Worm (Caenorhabditis elegans) whole organism, L3 larva: ENCODE data around the gene Y38F2AR.12.
A peak's percentile ranks its signal among the peaks of the same experiment; 100 is the strongest.

Experiments
- R02D3.7 ChIP-seq: fragments of 150-350 bp; optimal IDR thresholded peaks from 2 replicates; lab custom pipeline; 2014; ENCODE audit warnings: missing biosample characterization, missing genetic modification characterization
- ZK546.5 ChIP-seq: sonication (generic microtip); optimal IDR thresholded peaks from 2 replicates; lab custom pipeline; 2017; ENCODE audit warnings: missing biosample characterization, missing genetic modification characterization
- aly-2 ChIP-seq: fragments of 150-350 bp; optimal IDR thresholded peaks from 2 replicates; lab custom pipeline; 2014; ENCODE audit warnings: missing biosample characterization, missing genetic modification characterization
- ama-1 ChIP-seq: fragments of 150-350 bp; optimal IDR thresholded peaks from 2 replicates; lab custom pipeline; 2018
- ceh-16 ChIP-seq: sonication (generic microtip); optimal IDR thresholded peaks from 2 replicates; lab custom pipeline; 2017; ENCODE audit warnings: missing biosample characterization, missing genetic modification characterization
- ceh-28 ChIP-seq: fragments of 150-350 bp; optimal IDR thresholded peaks from 2 replicates; lab custom pipeline; 2014; ENCODE audit warnings: missing biosample characterization, missing genetic modification reagents, missing genetic modification characterization
- ceh-82 ChIP-seq: fragments of 150-350 bp; optimal IDR thresholded peaks from 2 replicates; lab custom pipeline; 2014; ENCODE audit warnings: missing biosample characterization, missing genetic modification characterization
- ceh-9 ChIP-seq: sonication (generic microtip); optimal IDR thresholded peaks from 2 replicates; lab custom pipeline; 2018; ENCODE audit warnings: missing biosample characterization, missing genetic modification characterization
- daf-12 ChIP-seq: fragments of 150-350 bp; optimal IDR thresholded peaks from 2 replicates; lab custom pipeline; 2014; ENCODE audit warnings: missing biosample characterization, missing genetic modification reagents, missing genetic modification characterization
- egl-27 ChIP-seq: sonication (generic microtip); optimal IDR thresholded peaks from 4 replicates; lab custom pipeline; 2017; ENCODE audit warnings: missing biosample characterization, missing genetic modification reagents, missing genetic modification characterization
- egl-5 ChIP-seq: fragments of 150-350 bp; optimal IDR thresholded peaks from 2 replicates; lab custom pipeline; 2017; ENCODE audit warnings: missing biosample characterization, missing genetic modification reagents, missing genetic modification characterization, inconsistent platforms
- elt-1 ChIP-seq: fragments of 150-350 bp; optimal IDR thresholded peaks from 2 replicates; lab custom pipeline; 2014; ENCODE audit warnings: missing biosample characterization, missing genetic modification characterization
- elt-2 ChIP-seq: sonication (generic microtip); optimal IDR thresholded peaks from 2 replicates; lab custom pipeline; 2016; ENCODE audit warnings: missing genetic modification reagents, mild to moderate bottlenecking, missing genetic modification characterization, missing compliant biosample characterization
- elt-3 ChIP-seq, 3 experiments: fragments of 150-350 bp in 1 of 3; sonication (generic microtip) in 2 of 3; optimal IDR thresholded peaks; 2 replicates in 2 of 3; 4 replicates in 1 of 3; lab custom pipeline; 2014 to 2017; ENCODE audit warnings: missing biosample characterization in 3 of 3, missing genetic modification characterization in 3 of 3
- eor-1 ChIP-seq, 2 experiments: fragments of 150-350 bp; optimal IDR thresholded peaks; 2 replicates each; lab custom pipeline; 2014 to 2018; ENCODE audit warnings: missing biosample characterization in 2 of 2, missing genetic modification characterization in 2 of 2
- fkh-10 ChIP-seq: sonication (generic microtip); optimal IDR thresholded peaks from 2 replicates; lab custom pipeline; 2017; ENCODE audit warnings: missing biosample characterization, missing genetic modification reagents, missing genetic modification characterization
- fkh-2 ChIP-seq: fragments of 150-350 bp; optimal IDR thresholded peaks from 2 replicates; lab custom pipeline; 2014; ENCODE audit warnings: missing biosample characterization, missing genetic modification reagents, missing genetic modification characterization
- fos-1 ChIP-seq: fragments of 150-350 bp; optimal IDR thresholded peaks from 2 replicates; lab custom pipeline; 2014; ENCODE audit warnings: missing biosample characterization, missing genetic modification characterization
- hmg-11 ChIP-seq: sonication (generic microtip); optimal IDR thresholded peaks from 2 replicates; lab custom pipeline; 2016; ENCODE audit warnings: missing genetic modification characterization, missing compliant biosample characterization
- jun-1 ChIP-seq: fragments of 150-350 bp; optimal IDR thresholded peaks from 2 replicates; lab custom pipeline; 2014; ENCODE audit warnings: missing biosample characterization, missing genetic modification reagents, missing genetic modification characterization
- lin-15B ChIP-seq: fragments of 150-350 bp; optimal IDR thresholded peaks from 2 replicates; lab custom pipeline; 2014; ENCODE audit warnings: missing biosample characterization, missing genetic modification characterization
- lin-39 ChIP-seq: fragments of 150-350 bp; optimal IDR thresholded peaks from 2 replicates; lab custom pipeline; 2018; ENCODE audit warnings: missing biosample characterization, missing genetic modification reagents, missing genetic modification characterization
- lsy-12 ChIP-seq: sonication (generic microtip); optimal IDR thresholded peaks from 2 replicates; lab custom pipeline; 2016; ENCODE audit warnings: mild to moderate bottlenecking, missing genetic modification characterization, missing compliant biosample characterization
- mdl-1 ChIP-seq: fragments of 150-350 bp; optimal IDR thresholded peaks from 2 replicates; lab custom pipeline; 2014; ENCODE audit warnings: missing biosample characterization, missing genetic modification characterization
- mml-1 ChIP-seq: fragments of 150-350 bp; sonication (generic microtip); optimal IDR thresholded peaks from 3 replicates; lab custom pipeline; 2014; ENCODE audit warnings: missing biosample characterization, missing genetic modification characterization
- nfya-1 ChIP-seq: sonication (generic microtip); optimal IDR thresholded peaks from 2 replicates; lab custom pipeline; 2017; ENCODE audit warnings: missing genetic modification characterization, mild to moderate bottlenecking, missing compliant biosample characterization, antibody characterized with exemption, moderate library complexity; ENCODE audit not compliant: insufficient read depth
- nhr-11 ChIP-seq: fragments of 150-350 bp; optimal IDR thresholded peaks from 2 replicates; lab custom pipeline; 2014; ENCODE audit warnings: missing biosample characterization, missing genetic modification characterization
- nhr-12 ChIP-seq: fragments of 150-350 bp; optimal IDR thresholded peaks from 2 replicates; lab custom pipeline; 2014; ENCODE audit warnings: missing biosample characterization, missing genetic modification characterization
- nhr-23 ChIP-seq: fragments of 150-350 bp; optimal IDR thresholded peaks from 2 replicates; lab custom pipeline; 2014; ENCODE audit warnings: missing biosample characterization, missing genetic modification reagents, missing genetic modification characterization
- nhr-237 ChIP-seq: fragments of 150-350 bp; optimal IDR thresholded peaks from 2 replicates; lab custom pipeline; 2014; ENCODE audit warnings: missing biosample characterization, missing genetic modification characterization
- nhr-25 ChIP-seq: sonication (generic microtip); optimal IDR thresholded peaks from 2 replicates; lab custom pipeline; 2017; ENCODE audit warnings: missing biosample characterization, missing genetic modification characterization
- nhr-28 ChIP-seq: fragments of 150-350 bp; optimal IDR thresholded peaks from 2 replicates; lab custom pipeline; 2014; ENCODE audit warnings: missing biosample characterization, missing genetic modification characterization
- nhr-43 ChIP-seq: sonication (generic microtip); optimal IDR thresholded peaks from 2 replicates; lab custom pipeline; 2016; ENCODE audit warnings: mild to moderate bottlenecking, missing genetic modification characterization, missing compliant biosample characterization; ENCODE audit not compliant: poor library complexity, severe bottlenecking
- nhr-67 ChIP-seq: fragments of 150-350 bp; optimal IDR thresholded peaks from 2 replicates; lab custom pipeline; 2014; ENCODE audit warnings: missing biosample characterization, missing genetic modification characterization
- nhr-76 ChIP-seq: fragments of 150-350 bp; sonication (generic microtip); optimal IDR thresholded peaks from 5 replicates; lab custom pipeline; 2014; ENCODE audit warnings: missing biosample characterization, missing genetic modification characterization
- nhr-77 ChIP-seq: fragments of 150-350 bp; optimal IDR thresholded peaks from 2 replicates; lab custom pipeline; 2014; ENCODE audit warnings: missing biosample characterization, missing genetic modification characterization
- pha-4 ChIP-seq: fragments of 150-350 bp; optimal IDR thresholded peaks from 2 replicates; lab custom pipeline; 2014; ENCODE audit warnings: missing biosample characterization, missing genetic modification reagents, missing genetic modification characterization
- pqm-1 ChIP-seq: fragments of 150-350 bp; optimal IDR thresholded peaks from 2 replicates; lab custom pipeline; 2017; ENCODE audit warnings: missing biosample characterization, missing genetic modification characterization, inconsistent platforms
- sea-2 ChIP-seq: fragments of 150-350 bp; sonication (generic microtip); optimal IDR thresholded peaks from 4 replicates; lab custom pipeline; 2014; ENCODE audit warnings: missing biosample characterization, missing genetic modification reagents, missing genetic modification characterization
- skn-1 ChIP-seq: fragments of 150-350 bp; optimal IDR thresholded peaks from 2 replicates; lab custom pipeline; 2014; ENCODE audit warnings: missing biosample characterization, missing genetic modification characterization
- snpc-4 ChIP-seq: fragments of 150-350 bp; optimal IDR thresholded peaks from 2 replicates; lab custom pipeline; 2014; ENCODE audit warnings: missing biosample characterization, missing genetic modification characterization
- tbx-2 ChIP-seq: sonication (generic microtip); optimal IDR thresholded peaks from 2 replicates; lab custom pipeline; 2016; ENCODE audit warnings: mild to moderate bottlenecking, missing genetic modification characterization, missing compliant biosample characterization
- unc-39 ChIP-seq: sonication (generic microtip); optimal IDR thresholded peaks from 4 replicates; lab custom pipeline; 2017; ENCODE audit warnings: missing biosample characterization, missing genetic modification characterization
- unc-62 ChIP-seq: fragments of 150-350 bp; sonication (generic microtip); optimal IDR thresholded peaks from 4 replicates; lab custom pipeline; 2014; ENCODE audit warnings: missing biosample characterization, missing genetic modification reagents, missing genetic modification characterization
- zag-1 ChIP-seq: fragments of 150-350 bp; optimal IDR thresholded peaks from 2 replicates; lab custom pipeline; 2014; ENCODE audit warnings: missing biosample characterization, missing genetic modification characterization
- ztf-11 ChIP-seq: fragments of 150-350 bp; optimal IDR thresholded peaks from 2 replicates; lab custom pipeline; 2014; ENCODE audit warnings: missing biosample characterization, missing genetic modification characterization
- ztf-4 ChIP-seq: fragments of 150-350 bp; optimal IDR thresholded peaks from 2 replicates; lab custom pipeline; 2014; ENCODE audit warnings: missing biosample characterization, missing genetic modification characterization

Y38F2AR.12 gene

ce11 chrIV:2390251-2390672, 22.0 kb downstream of the Y38F2AR.12 start (continued):
- TF ChIP-seq lsy-12 (tag; lab: Kevin White, UChicago) = peak; percentile 35
- TF ChIP-seq ceh-9 (tag; lab: Kevin White, UChicago) = no peak
- peak; percentile 31 for TF ChIP-seq hmg-11 (tag; lab: Kevin White, UChicago)
- TF ChIP-seq fkh-10 (GFP tag; lab: Kevin White, UChicago) = no peak

ce11 chrIV:2389745-2390144, 22.5 kb downstream of the Y38F2AR.12 start:
- TF ChIP-seq nhr-28 (tag; lab: Kevin White, UChicago) (no peak), hmg-11 (tag; lab: Kevin White, UChicago) (no peak), eor-1 (tag; optimal IDR thresholded peaks at IDR 0.05; lab: Kevin White, UChicago) (no peak), ztf-4 (tag; lab: Kevin White, UChicago) (no peak), sea-2 (GFP tag; lab: Kevin White, UChicago) (no peak), zag-1 (tag; lab: Kevin White, UChicago) (no peak), pqm-1 (tag; lab: Kevin White, UChicago) (no peak), elt-1 (tag; lab: Kevin White, UChicago) (no peak), snpc-4 (tag; lab: Kevin White, UChicago) (no peak), fkh-2 (tag; lab: Kevin White, UChicago) (no peak)
- TF ChIP-seq, all 47 proteins: peak for 0

ce11 chrIV:2388949-2389495, 23.2 kb downstream of the Y38F2AR.12 start, which contains the start of gene trap-3:
Gene trap-3 (plus strand): TSS chrIV:2389445.
- TF ChIP-seq nhr-28 (tag; lab: Kevin White, UChicago) (no peak), eor-1 (tag; optimal IDR thresholded peaks at IDR 0.05; lab: Kevin White, UChicago) (no peak), zag-1 (tag; lab: Kevin White, UChicago) (no peak), egl-27 (tag; lab: Kevin White, UChicago) (no peak), ceh-82 (tag; lab: Kevin White, UChicago) (peak; percentile 85), egl-5 (peak; percentile 49), daf-12 (tag; lab: Kevin White, UChicago) (no peak), nhr-25 (peak; percentile 99), ztf-4 (tag; lab: Kevin White, UChicago) (peak; percentile 92), pha-4 (tag; lab: Kevin White, UChicago) (peak; percentile 96), nhr-77 (tag; lab: Kevin White, UChicago) (peak; percentile 29), ama-1 (lab: Kevin White, UChicago) (peak; percentile 35), nhr-11 (tag; lab: Kevin White, UChicago) (peak; percentile 84), mml-1 (tag; lab: Kevin White, UChicago) (no peak), ceh-9 (tag; lab: Kevin White, UChicago) (no peak), tbx-2 (peak; percentile 92), fkh-2 (tag; lab: Kevin White, UChicago) (no peak), mdl-1 (tag; lab: Kevin White, UChicago) (peak; percentile 8), ceh-16 (tag; lab: Kevin White, UChicago) (no peak), ZK546.5 (tag; lab: Kevin White, UChicago) (peak; percentile 14), elt-2 (tag; lab: Kevin White, UChicago) (peak; percentile 88), lsy-12 (tag; lab: Kevin White, UChicago) (peak; percentile 98), nhr-43 (tag; lab: Kevin White, UChicago) (peak; percentile 96), ztf-11 (tag; lab: Kevin White, UChicago) (no peak), elt-1 (tag; lab: Kevin White, UChicago) (peak; percentile 34), nhr-76 (tag; lab: Kevin White, UChicago) (peak; percentile 50), ceh-28 (tag; lab: Kevin White, UChicago) (peak; percentile 84), fos-1 (no peak), aly-2 (tag; lab: Kevin White, UChicago) (no peak), R02D3.7 (peak; percentile 85), nhr-12 (tag; lab: Kevin White, UChicago) (no peak), nhr-67 (tag; lab: Kevin White, UChicago) (no peak), skn-1 (tag; lab: Kevin White, UChicago) (peak; percentile 63), nfya-1 (tag; lab: Kevin White, UChicago) (peak; percentile 99), hmg-11 (tag; lab: Kevin White, UChicago) (peak; percentile 96), nhr-23 (tag; lab: Kevin White, UChicago) (peak; percentile 96), pqm-1 (tag; lab: Kevin White, UChicago) (peak; percentile 55), jun-1 (tag; lab: Kevin White, UChicago) (peak; percentile 91), snpc-4 (tag; lab: Kevin White, UChicago) (peak; percentile 93), unc-62 (GFP tag; lab: Kevin White, UChicago) (peak; percentile 68), lin-39 (tag; lab: Kevin White, UChicago) (peak; percentile 97), unc-39 (tag; lab: Kevin White, UChicago) (no peak), nhr-237 (tag; lab: Kevin White, UChicago) (no peak), fkh-10 (GFP tag; lab: Kevin White, UChicago) (peak; percentile 50), elt-3 (tag; optimal IDR thresholded peaks at IDR 0.05; lab: Kevin White, UChicago) (peak in 1 of 3 experiments; percentile 65), sea-2 (GFP tag; lab: Kevin White, UChicago) (peak; percentile 84), lin-15B (peak; percentile 95)
